Fruit fly (Drosophila melanogaster) whole organism: ENCODE results near the gene CG15765.

Experiments used
- CG8478 ChIP-seq: fragments of >200 bp; optimal IDR thresholded peaks from 2 replicates; lab custom pipeline; 2018; ENCODE audit warnings: inconsistent platforms
- Dll ChIP-seq: fragments of >200 bp; optimal IDR thresholded peaks from 2 replicates; lab custom pipeline; 2017
- EcR ChIP-seq, 2 experiments: fragments of >200 bp; optimal IDR thresholded peaks; 2 replicates each; lab custom pipeline; 2017; ENCODE audit warnings: missing biosample characterization in 2 of 2, missing genetic modification characterization in 2 of 2, missing genetic modification reagents in 2 of 2
- pan ChIP-seq: fragments of >200 bp; optimal IDR thresholded peaks from 2 replicates; lab custom pipeline; 2017
- psq ChIP-seq: fragments of >200 bp; optimal IDR thresholded peaks from 2 replicates; lab custom pipeline; 2017
- usp ChIP-seq: fragments of >200 bp; optimal IDR thresholded peaks from 2 replicates; lab custom pipeline; 2017; ENCODE audit warnings: missing biosample characterization, missing genetic modification characterization, mixed read lengths

The CG15765 gene

dm6 chrX:5818428-5818827, at the start of gene CG15765:
TSS of gene CG15765 (plus strand) at chrX:5818559.
- TF ChIP-seq pan (lab: Kevin White, UChicago), result no peak
- no peak for TF ChIP-seq EcR (GFP tag; optimal IDR thresholded peaks at IDR 0.05; lab: Kevin White, UChicago)
- no peak for TF ChIP-seq psq
- no peak for TF ChIP-seq Dll
- no peak for TF ChIP-seq usp (GFP tag; lab: Kevin White, UChicago)
- TF ChIP-seq CG8478 (lab: Kevin White, UChicago), result no peak

- no peak for TF ChIP-seq CG8478 (lab: Kevin White, UChicago)
- no peak for TF ChIP-seq usp (GFP tag; lab: Kevin White, UChicago)
- TF ChIP-seq psq, result no peak
- TF ChIP-seq EcR (GFP tag; optimal IDR thresholded peaks at IDR 0.05; lab: Kevin White, UChicago), result no peak
- TF ChIP-seq pan (lab: Kevin White, UChicago), result no peak
- TF ChIP-seq Dll, result no peak
Observed at dm6 chrX:5768602-5769251, 49.6 kb upstream of the CG15765 start.

dm6 chrX:5770730-5771181, 47.6 kb upstream of the CG15765 start, which contains the start of gene CG3097:
TSS of gene CG3097 (minus strand) at chrX:5770780.
- TF ChIP-seq usp (GFP tag; lab: Kevin White, UChicago) (no peak), psq (no peak), EcR (GFP tag; optimal IDR thresholded peaks at IDR 0.05; lab: Kevin White, UChicago) (no peak), pan (lab: Kevin White, UChicago) (no peak), Dll (peak; percentile 5), CG8478 (lab: Kevin White, UChicago) (no peak)

- no peak for TF ChIP-seq pan (lab: Kevin White, UChicago)
- no peak for TF ChIP-seq EcR (GFP tag; optimal IDR thresholded peaks at IDR 0.05; lab: Kevin White, UChicago)
- TF ChIP-seq Dll, result no peak
- no peak for TF ChIP-seq usp (GFP tag; lab: Kevin White, UChicago)
- TF ChIP-seq psq, result no peak
- TF ChIP-seq CG8478 (lab: Kevin White, UChicago), result no peak
Observed at dm6 chrX:5772409-5772808, 46.0 kb upstream of the CG15765 start.

- TF ChIP-seq EcR (GFP tag; optimal IDR thresholded peaks at IDR 0.05; lab: Kevin White, UChicago), result no peak
- TF ChIP-seq CG8478 (lab: Kevin White, UChicago), result no peak
- TF ChIP-seq Dll, result no peak
- TF ChIP-seq usp (GFP tag; lab: Kevin White, UChicago), result no peak
- no peak for TF ChIP-seq pan (lab: Kevin White, UChicago)
- TF ChIP-seq psq, result no peak
Observed at dm6 chrX:5776547-5776946, 41.8 kb upstream of the CG15765 start, which contains the start of gene CG42264. TSS of gene CG42264 (minus strand) at chrX:5776647.

dm6 chrX:5781520-5781919, 36.8 kb upstream of the CG15765 start, which contains the start of gene CG3108:
TSS of gene CG3108 (minus strand) at chrX:5781620.
- TF ChIP-seq CG8478 (lab: Kevin White, UChicago), result no peak

- TF ChIP-seq Dll (no peak), EcR (GFP tag; optimal IDR thresholded peaks at IDR 0.05; lab: Kevin White, UChicago) (no peak), pan (lab: Kevin White, UChicago) (no peak), psq (no peak), CG8478 (lab: Kevin White, UChicago) (no peak), usp (GFP tag; lab: Kevin White, UChicago) (no peak)
Observed at dm6 chrX:5783260-5784040, 34.9 kb upstream of the CG15765 start.

- TF ChIP-seq EcR (GFP tag; optimal IDR thresholded peaks at IDR 0.05; lab: Kevin White, UChicago) (no peak), CG8478 (lab: Kevin White, UChicago) (no peak), psq (no peak), Dll (no peak), usp (GFP tag; lab: Kevin White, UChicago) (no peak), pan (lab: Kevin White, UChicago) (no peak)
Observed at dm6 chrX:5786559-5786958, 31.8 kb upstream of the CG15765 start.

dm6 chrX:5789187-5789586, 29.2 kb upstream of the CG15765 start, which contains the start of gene CG15767:
TSS of gene CG15767 (plus strand) at chrX:5789487.
- TF ChIP-seq psq (no peak), EcR (GFP tag; optimal IDR thresholded peaks at IDR 0.05; lab: Kevin White, UChicago) (no peak), usp (GFP tag; lab: Kevin White, UChicago) (no peak)

- TF ChIP-seq psq (no peak), CG8478 (lab: Kevin White, UChicago) (no peak), Dll (no peak), EcR (GFP tag; optimal IDR thresholded peaks at IDR 0.05; lab: Kevin White, UChicago) (no peak), usp (GFP tag; lab: Kevin White, UChicago) (no peak), pan (lab: Kevin White, UChicago) (no peak)
Observed at dm6 chrX:5791840-5792239, 26.5 kb upstream of the CG15765 start, which contains the start of gene CG12239. TSS of gene CG12239 (plus strand) at chrX:5792140.

dm6 chrX:5800634-5801033, 17.7 kb upstream of the CG15765 start:
- TF ChIP-seq Dll (no peak), psq (no peak), CG8478 (lab: Kevin White, UChicago) (no peak)

dm6 chrX:5804377-5804776, 14.0 kb upstream of the CG15765 start, which contains the start of gene Cpr5C:
TSS of gene Cpr5C (plus strand) at chrX:5804677.
- TF ChIP-seq CG8478 (lab: Kevin White, UChicago) (no peak), usp (GFP tag; lab: Kevin White, UChicago) (no peak), psq (no peak), pan (lab: Kevin White, UChicago) (no peak), EcR (GFP tag; optimal IDR thresholded peaks at IDR 0.05; lab: Kevin White, UChicago) (no peak), Dll (no peak)
